Fruit fly (Drosophila melanogaster): Measurements from ENCODE around the gene CG3823.

DNA sequence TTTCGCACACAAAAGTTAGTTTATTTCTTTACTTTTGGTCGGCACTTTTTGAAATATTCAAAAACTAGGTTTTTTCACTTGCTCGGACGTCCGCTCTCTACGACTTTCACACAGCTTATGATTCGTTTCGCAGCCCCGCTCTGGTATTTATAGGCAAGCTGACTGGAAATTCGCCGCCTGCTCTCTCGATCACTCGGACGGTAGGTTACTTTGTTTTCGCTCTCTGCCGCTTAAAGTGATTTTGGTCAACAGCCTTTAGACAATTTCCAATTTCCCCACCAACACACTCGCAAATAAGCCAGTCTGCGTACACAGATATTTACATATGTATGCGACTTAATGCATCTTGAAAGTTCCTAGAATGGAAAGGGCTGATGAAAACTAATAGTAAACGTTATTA is 20.3 kb upstream of the CG3823 start, which contains the start of gene CG11700:
- TF ChIP-seq psq (optimal IDR thresholded peaks at IDR 0.05) (no peak), pan (optimal IDR thresholded peaks at IDR 0.05) (no peak), CG8478 (optimal IDR thresholded peaks at IDR 0.05) (no peak), EcR (GFP tag; optimal IDR thresholded peaks at IDR 0.05) (no peak), usp (GFP tag; optimal IDR thresholded peaks at IDR 0.05) (no peak)

All from whole organism.